Worm (Caenorhabditis elegans) whole organism, midembryonic: ENCODE results near the gene F32H5.3.

Experiments used
- cog-1 ChIP-seq: sonication (generic microtip); optimal IDR thresholded peaks from 2 replicates; lab custom pipeline; 2016; ENCODE audit warnings: missing genetic modification characterization, missing compliant biosample characterization
- klf-2 ChIP-seq: fragments of 200-800 bp; sonication (Bioruptor generic); conservative IDR thresholded peaks from 2 replicates; pipeline ENCODE4 v1.3.6; 2022; ENCODE audit warnings: missing genetic modification reagents, missing genetic modification characterization, missing compliant biosample characterization
- ztf-29 ChIP-seq: fragments of 200-800 bp; sonication (Bioruptor generic); IDR thresholded peaks from 2 replicates; pipeline ENCODE4 v1.3.6; 2022; ENCODE audit warnings: missing genetic modification reagents, missing genetic modification characterization, missing compliant biosample characterization

ce11 chrV:13345867-13346328, 13.2 kb upstream of the F32H5.3 start, which contains the start of gene twk-43:
- TF ChIP-seq ztf-29 (GFP tag; lab: Robert Waterston, UW) (no peak), klf-2 (GFP tag; lab: Robert Waterston, UW) (no peak), cog-1 (tag; lab: Kevin White, UChicago) (no peak)
